Worm (Caenorhabditis elegans) whole organism, late embryonic: ENCODE measurements around the gene F52B11.5.

ENCODE experiments used
- K02D7.2 ChIP-seq: sonication (generic microtip); optimal IDR thresholded peaks from 2 replicates; lab custom pipeline; 2017; ENCODE audit warnings: mild to moderate bottlenecking, missing genetic modification characterization, missing compliant biosample characterization
- ceh-14 ChIP-seq: sonication (generic microtip); optimal IDR thresholded peaks from 2 replicates; lab custom pipeline; 2016; ENCODE audit warnings: missing genotype, missing genetic modification characterization, missing compliant biosample characterization
- elt-4 ChIP-seq: sonication (generic microtip); optimal IDR thresholded peaks from 2 replicates; lab custom pipeline; 2016; ENCODE audit warnings: missing genetic modification characterization, missing compliant biosample characterization
- gmeb-2 ChIP-seq: sonication (generic microtip); optimal IDR thresholded peaks from 2 replicates; lab custom pipeline; 2016; ENCODE audit warnings: missing genetic modification characterization, inconsistent platforms, missing compliant biosample characterization
- hlh-15 ChIP-seq: sonication (generic microtip); optimal IDR thresholded peaks from 2 replicates; lab custom pipeline; 2016; ENCODE audit warnings: missing genetic modification characterization, missing compliant biosample characterization
- nhr-11 ChIP-seq: fragments of 150-350 bp; optimal IDR thresholded peaks from 2 replicates; lab custom pipeline; 2014; ENCODE audit warnings: missing biosample characterization, missing genetic modification characterization
- ref-2 ChIP-seq: sonication (generic microtip); optimal IDR thresholded peaks from 2 replicates; lab custom pipeline; 2016; ENCODE audit warnings: missing genetic modification characterization, missing compliant biosample characterization
- tbx-7 ChIP-seq: sonication (generic microtip); optimal IDR thresholded peaks from 2 replicates; lab custom pipeline; 2016; ENCODE audit warnings: missing genotype, missing genetic modification characterization, missing compliant biosample characterization

DNA sequence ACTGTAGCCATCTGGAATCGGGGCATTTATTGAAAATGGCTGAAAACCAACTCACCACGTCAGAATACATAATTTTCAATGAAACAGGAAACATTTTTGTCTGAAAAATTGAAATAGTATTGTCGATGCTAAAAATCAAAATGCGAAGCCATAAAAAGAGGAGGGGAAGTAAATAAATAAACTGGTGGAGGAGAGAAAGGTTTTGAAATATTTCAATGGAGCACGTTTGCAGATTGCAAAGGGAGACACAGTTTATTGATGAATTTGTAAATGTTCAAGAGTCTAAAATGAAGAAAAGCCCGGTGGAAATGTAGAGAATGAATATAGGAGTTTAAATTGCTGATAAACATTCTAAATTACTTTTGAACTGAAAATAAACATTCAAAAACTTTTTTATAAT, at the start of gene F52B11.5:
- TF ChIP-seq ref-2 (tag; lab: Kevin White, UChicago): no peak
- no peak for TF ChIP-seq K02D7.2 (tag; lab: Kevin White, UChicago)
- no peak for TF ChIP-seq gmeb-2 (tag; lab: Kevin White, UChicago)
- no peak for TF ChIP-seq elt-4 (tag; lab: Kevin White, UChicago)
- TF ChIP-seq nhr-11 (tag; lab: Kevin White, UChicago): no peak
- TF ChIP-seq ceh-14 (tag; lab: Kevin White, UChicago): no peak
- TF ChIP-seq hlh-15 (tag; lab: Kevin White, UChicago): no peak
- no peak for TF ChIP-seq tbx-7 (tag; lab: Kevin White, UChicago)
